Worm (Caenorhabditis elegans): ENCODE data around the gene hsd-3.

The hsd-3 gene

ce11 chrX:5015775-5016174 is 6.7 kb downstream of the hsd-3 start, which contains the start of gene ZC449.8:
Gene ZC449.8 (plus strand): TSS chrX:5016075.
- TF ChIP-seq ztf-11 (tag; optimal IDR thresholded peaks at IDR 0.05) (no peak), sptf-1 (tag; optimal IDR thresholded peaks at IDR 0.05) (no peak)

- no peak for TF ChIP-seq drap-1 (GFP tag; optimal IDR thresholded peaks at IDR 0.05)
- no peak for TF ChIP-seq pha-4 (tag; optimal IDR thresholded peaks at IDR 0.05)
- no peak for TF ChIP-seq nhr-237 (tag; optimal IDR thresholded peaks at IDR 0.05)
- TF ChIP-seq lin-13 (tag; optimal IDR thresholded peaks at IDR 0.05): no peak
- no peak for TF ChIP-seq elt-1 (tag; optimal IDR thresholded peaks at IDR 0.05; ENCODE audit: borderline replicate concordance, insufficient read depth)
- no peak for TF ChIP-seq nhr-12 (tag; optimal IDR thresholded peaks at IDR 0.05)
- TF ChIP-seq nhr-2 (tag; optimal IDR thresholded peaks at IDR 0.05): no peak
- no peak for TF ChIP-seq lin-32 (GFP tag; optimal IDR thresholded peaks at IDR 0.05)
Observed at ce11 chrX:5017591-5017990, 8.5 kb downstream of the hsd-3 start, which contains the start of gene sek-3. Gene sek-3 (plus strand): TSS chrX:5017891.

ce11 chrX:5018062-5018653 is 9.1 kb downstream of the hsd-3 start:
- no peak for TF ChIP-seq elt-1 (tag; optimal IDR thresholded peaks at IDR 0.05; ENCODE audit: borderline replicate concordance, insufficient read depth)
- peak; percentile 23 for TF ChIP-seq ceh-39 (tag; optimal IDR thresholded peaks at IDR 0.05)
- TF ChIP-seq unc-39 (tag; optimal IDR thresholded peaks at IDR 0.05): no peak
- TF ChIP-seq ceh-43 (GFP tag; optimal IDR thresholded peaks at IDR 0.05): no peak
- TF ChIP-seq bed-3 (GFP tag; optimal IDR thresholded peaks at IDR 0.05): no peak
- TF ChIP-seq nhr-237 (tag; optimal IDR thresholded peaks at IDR 0.05): no peak
- TF ChIP-seq mep-1 (tag; optimal IDR thresholded peaks at IDR 0.05): peak; percentile 46

- no peak for TF ChIP-seq mab-5 (tag; optimal IDR thresholded peaks at IDR 0.05)
- no peak for TF ChIP-seq nhr-28 (tag; optimal IDR thresholded peaks at IDR 0.05)
- no peak for TF ChIP-seq mls-2 (tag; optimal IDR thresholded peaks at IDR 0.05)
Observed at ce11 chrX:5020996-5021395, 11.9 kb downstream of the hsd-3 start, which contains the start of gene ZC449.2. Gene ZC449.2 (plus strand): TSS chrX:5021285.

- TF ChIP-seq sptf-1 (tag; optimal IDR thresholded peaks at IDR 0.05): peak; percentile 84
- TF ChIP-seq flh-1 (GFP tag; optimal IDR thresholded peaks at IDR 0.05): no peak
- TF ChIP-seq ceh-83 (GFP tag; optimal IDR thresholded peaks at IDR 0.05): peak; percentile 77
- TF ChIP-seq sem-2 (GFP tag; optimal IDR thresholded peaks at IDR 0.05): peak; percentile 67
- TF ChIP-seq ham-2 (GFP tag; optimal IDR thresholded peaks at IDR 0.05): peak; percentile 36
- peak; percentile 72 for TF ChIP-seq cnd-1 (tag; optimal IDR thresholded peaks at IDR 0.05)
- TF ChIP-seq lin-32 (GFP tag; optimal IDR thresholded peaks at IDR 0.05): peak; percentile 26
- TF ChIP-seq hlh-1 (tag; optimal IDR thresholded peaks at IDR 0.05): no peak
- TF ChIP-seq pha-4 (tag; optimal IDR thresholded peaks at IDR 0.05): no peak
- TF ChIP-seq snpc-4 (tag; optimal IDR thresholded peaks at IDR 0.05): no peak
- TF ChIP-seq ceh-39 (tag; optimal IDR thresholded peaks at IDR 0.05): no peak
- peak; percentile 28 for TF ChIP-seq bed-3 (GFP tag; optimal IDR thresholded peaks at IDR 0.05)
- no peak for TF ChIP-seq zip-8 (tag; optimal IDR thresholded peaks at IDR 0.05)
- TF ChIP-seq M03D4.4 (tag; optimal IDR thresholded peaks at IDR 0.05): peak; percentile 80
- peak; percentile 60 for TF ChIP-seq tbx-8 (GFP tag; optimal IDR thresholded peaks at IDR 0.05)
- no peak for TF ChIP-seq nhr-28 (tag; optimal IDR thresholded peaks at IDR 0.05)
- TF ChIP-seq drap-1 (GFP tag; optimal IDR thresholded peaks at IDR 0.05): peak; percentile 67
- peak; percentile 36 for TF ChIP-seq unc-120 (tag; optimal IDR thresholded peaks at IDR 0.05; ENCODE audit: poor library complexity, severe bottlenecking)
- TF ChIP-seq ces-1 (GFP tag; optimal IDR thresholded peaks at IDR 0.05): no peak
- TF ChIP-seq nhr-2 (tag; optimal IDR thresholded peaks at IDR 0.05): no peak
- TF ChIP-seq elt-1 (tag; optimal IDR thresholded peaks at IDR 0.05; ENCODE audit: borderline replicate concordance, insufficient read depth): no peak
- TF ChIP-seq lin-13 (tag; optimal IDR thresholded peaks at IDR 0.05): no peak
- peak; percentile 58 for TF ChIP-seq mls-2 (tag; optimal IDR thresholded peaks at IDR 0.05)
- peak; percentile 42 for TF ChIP-seq ceh-43 (GFP tag; optimal IDR thresholded peaks at IDR 0.05)
Observed at ce11 chrX:5022682-5023081, 13.6 kb downstream of the hsd-3 start.

All from whole organism, mixed stage, embryonic.